Fruit fly (Drosophila melanogaster): ENCODE measurements around the gene PolG1.

Gene PolG1

dm6 chr2L:13839744-13840151, 12.2 kb upstream of the PolG1 start (continued):
- TF ChIP-seq trem (tag; optimal IDR thresholded peaks at IDR 0.05) (peak; percentile 69), otp (GFP tag; IDR thresholded peaks at IDR 0.05) (peak; percentile 67; the same call in 2 of the 3 replicates), CG14050 (GFP tag; IDR thresholded peaks at IDR 0.05) (peak; percentile 83), Deaf1 (tag; optimal IDR thresholded peaks at IDR 0.05) (peak; percentile 70), Spps (tag; optimal IDR thresholded peaks at IDR 0.05) (peak; percentile 61), Sry-β (GFP tag; optimal IDR thresholded peaks at IDR 0.05) (no peak), HLH3B (GFP tag; IDR thresholded peaks at IDR 0.05) (peak; percentile 84), Usf (GFP tag; optimal IDR thresholded peaks at IDR 0.05) (peak; percentile 55), YL-1 (GFP tag; optimal IDR thresholded peaks at IDR 0.05) (peak; percentile 41), CG2199 (GFP tag; IDR thresholded peaks at IDR 0.05) (peak; percentile 74; the same call in 1 of the 3 replicates), Dp (GFP tag; optimal IDR thresholded peaks at IDR 0.05) (no peak), Aef1 (GFP tag; IDR thresholded peaks at IDR 0.05) (peak; percentile 74), sug (tag; optimal IDR thresholded peaks at IDR 0.05) (peak; percentile 40), HLH54F (GFP tag; optimal IDR thresholded peaks at IDR 0.05) (peak; percentile 58), repo (GFP tag; optimal IDR thresholded peaks at IDR 0.05) (peak; percentile 47), crol (GFP tag; IDR thresholded peaks at IDR 0.05) (0 out of 2 replicates have a peak, but pooled peaks have one; percentile 45), HmgZ (tag; optimal IDR thresholded peaks at IDR 0.05) (peak; percentile 14), Side (GFP tag; optimal IDR thresholded peaks at IDR 0.05) (peak; percentile 57), CG30431 (GFP tag; optimal IDR thresholded peaks at IDR 0.05) (peak; percentile 68), CG32532 (GFP tag; IDR thresholded peaks at IDR 0.05) (peak; percentile 66; the same call in 1 of the 2 replicates), bab2 (GFP tag; optimal IDR thresholded peaks at IDR 0.05) (peak; percentile 64), unc-4 (GFP tag; IDR thresholded peaks at IDR 0.05; ENCODE audit: partially characterized antibody) (no peak), CG12391 (tag; optimal IDR thresholded peaks at IDR 0.05) (peak; percentile 84), dimm (GFP tag; IDR thresholded peaks at IDR 0.05) (peak; percentile 52; the same call in 1 of the 2 replicates), sqz (GFP tag; optimal IDR thresholded peaks at IDR 0.05) (peak; percentile 14), fd102C (GFP tag; optimal IDR thresholded peaks at IDR 0.05) (no peak), CG14710 (tag; optimal IDR thresholded peaks at IDR 0.05) (peak; percentile 78), nom (GFP tag; optimal IDR thresholded peaks at IDR 0.05) (peak; percentile 49), pfk (GFP tag; optimal IDR thresholded peaks at IDR 0.05) (no peak), Xrp1 (GFP tag; IDR thresholded peaks at IDR 0.05) (peak; percentile 83), pnt (GFP tag; optimal IDR thresholded peaks at IDR 0.05) (peak; percentile 63), Taf1 (GFP tag; IDR thresholded peaks at IDR 0.05) (0 out of 2 replicates have a peak, but pooled peaks have one; percentile 44), CG11247 (GFP tag; IDR thresholded peaks at IDR 0.05) (no peak), corto (GFP tag; optimal IDR thresholded peaks at IDR 0.05) (peak; percentile 67), slbo (GFP tag; IDR thresholded peaks at IDR 0.05) (peak; percentile 80), HmgD (GFP tag; optimal IDR thresholded peaks at IDR 0.05) (no peak), CG11085 (GFP tag; IDR thresholded peaks at IDR 0.05) (peak; percentile 48; the same call in 1 of the 2 replicates), tgo (GFP tag; IDR thresholded peaks at IDR 0.05) (peak; percentile 80), Hr3 (GFP tag; optimal IDR thresholded peaks at IDR 0.05) (peak; percentile 60), chinmo (GFP tag; IDR thresholded peaks at IDR 0.05; ENCODE audit: partially characterized antibody) (0 out of 4 replicates have a peak, but pooled peaks have one; percentile 14), Gsc (GFP tag; IDR thresholded peaks at IDR 0.05) (no peak), CG2875 (GFP tag; optimal IDR thresholded peaks at IDR 0.05) (peak; percentile 86), H15 (GFP tag; IDR thresholded peaks at IDR 0.05) (0 out of 3 replicates have a peak, but pooled peaks have one; percentile 42), slou (GFP tag; optimal IDR thresholded peaks at IDR 0.05) (peak; percentile 64), Ssrp (tag; optimal IDR thresholded peaks at IDR 0.05) (peak; percentile 95), dm (GFP tag; optimal IDR thresholded peaks at IDR 0.05) (peak; percentile 39), CG18011 (GFP tag; optimal IDR thresholded peaks at IDR 0.05) (peak; percentile 40), hkb (optimal IDR thresholded peaks at IDR 0.05) (no peak), hkb (GFP tag; IDR thresholded peaks at IDR 0.05) (peak; percentile 90), CG14965 (GFP tag; optimal IDR thresholded peaks at IDR 0.05; ENCODE audit: borderline replicate concordance) (no peak), zfh1 (GFP tag; IDR thresholded peaks at IDR 0.05) (0 out of 3 replicates have a peak, but pooled peaks have one; percentile 37)

All from whole organism, embryonic.